Worm (Caenorhabditis elegans) whole organism, late embryonic: Measurements from ENCODE around the gene ZK596.2.
A peak's percentile ranks its signal among the peaks of the same experiment; 100 is the strongest.

ENCODE experiments used
- C08G9.2 ChIP-seq: sonication (generic microtip); optimal IDR thresholded peaks from 2 replicates; lab custom pipeline; 2016; ENCODE audit warnings: mild to moderate bottlenecking, missing genetic modification characterization, moderate library complexity, missing compliant biosample characterization
- F13H6.1 ChIP-seq: sonication (generic microtip); optimal IDR thresholded peaks from 2 replicates; lab custom pipeline; 2016; ENCODE audit warnings: missing genetic modification characterization, missing compliant biosample characterization
- K02D7.2 ChIP-seq: sonication (generic microtip); optimal IDR thresholded peaks from 2 replicates; lab custom pipeline; 2017; ENCODE audit warnings: mild to moderate bottlenecking, missing genetic modification characterization, missing compliant biosample characterization
- K09A11.1 ChIP-seq: sonication (generic microtip); optimal IDR thresholded peaks from 2 replicates; lab custom pipeline; 2017; ENCODE audit warnings: antibody characterized with exemption, mild to moderate bottlenecking, missing genetic modification characterization, missing compliant biosample characterization; ENCODE audit not compliant: insufficient read depth
- T23F11.4 ChIP-seq: fragments of 200-800 bp; sonication (Bioruptor generic); optimal IDR thresholded peaks from 2 replicates; lab custom pipeline; 2018; ENCODE audit warnings: mild to moderate bottlenecking, missing genetic modification characterization, missing compliant biosample characterization
- ahr-1 ChIP-seq: sonication (generic microtip); optimal IDR thresholded peaks from 2 replicates; lab custom pipeline; 2016; ENCODE audit warnings: missing genetic modification characterization, missing compliant biosample characterization
- ama-1 ChIP-seq: fragments of 150-350 bp; optimal IDR thresholded peaks from 2 replicates; lab custom pipeline; 2014
- ceh-14 ChIP-seq: sonication (generic microtip); optimal IDR thresholded peaks from 2 replicates; lab custom pipeline; 2016; ENCODE audit warnings: missing genotype, missing genetic modification characterization, missing compliant biosample characterization
- ceh-18 ChIP-seq: sonication (generic microtip); optimal IDR thresholded peaks from 2 replicates; lab custom pipeline; 2016; ENCODE audit warnings: missing genetic modification characterization, missing compliant biosample characterization
- ceh-19 ChIP-seq: fragments of 200-800 bp; sonication (Bioruptor generic); optimal IDR thresholded peaks from 2 replicates; lab custom pipeline; 2018; ENCODE audit warnings: mild to moderate bottlenecking, missing genetic modification characterization, missing compliant biosample characterization
- ceh-22 ChIP-seq: sonication (generic microtip); optimal IDR thresholded peaks from 2 replicates; lab custom pipeline; 2017; ENCODE audit warnings: missing biosample characterization, missing genetic modification characterization
- ceh-24 ChIP-seq: sonication (generic microtip); optimal IDR thresholded peaks from 2 replicates; lab custom pipeline; 2016; ENCODE audit warnings: mild to moderate bottlenecking, missing genetic modification characterization, missing compliant biosample characterization
- ceh-30 ChIP-seq: fragments of 150-350 bp; optimal IDR thresholded peaks from 2 replicates; lab custom pipeline; 2014; ENCODE audit warnings: missing biosample characterization, missing genetic modification characterization
- ceh-31 ChIP-seq: sonication (generic microtip); optimal IDR thresholded peaks from 2 replicates; lab custom pipeline; 2016; ENCODE audit warnings: missing genetic modification characterization, missing compliant biosample characterization
- ceh-34 ChIP-seq: sonication (generic microtip); optimal IDR thresholded peaks from 2 replicates; lab custom pipeline; 2016; ENCODE audit warnings: mild to moderate bottlenecking, missing genetic modification characterization, missing compliant biosample characterization
- ceh-45 ChIP-seq: fragments of 200-800 bp; sonication (Bioruptor generic); IDR thresholded peaks from 2 replicates; pipeline ENCODE4 v1.3.6; 2022; ENCODE audit warnings: missing genetic modification reagents, missing genetic modification characterization, missing compliant biosample characterization
- ceh-48 ChIP-seq: sonication (generic microtip); optimal IDR thresholded peaks from 2 replicates; lab custom pipeline; 2016; ENCODE audit warnings: missing genetic modification characterization, inconsistent platforms, missing compliant biosample characterization
- che-1 ChIP-seq: sonication (generic microtip); optimal IDR thresholded peaks from 2 replicates; lab custom pipeline; 2016; ENCODE audit warnings: mild to moderate bottlenecking, missing genetic modification characterization, missing compliant biosample characterization
- dmd-4 ChIP-seq: sonication (generic microtip); optimal IDR thresholded peaks from 2 replicates; lab custom pipeline; 2016; ENCODE audit warnings: borderline replicate concordance, missing genetic modification characterization, missing compliant biosample characterization
- elt-4 ChIP-seq: sonication (generic microtip); optimal IDR thresholded peaks from 2 replicates; lab custom pipeline; 2016; ENCODE audit warnings: missing genetic modification characterization, missing compliant biosample characterization
- ets-4 ChIP-seq: sonication (generic microtip); optimal IDR thresholded peaks from 2 replicates; lab custom pipeline; 2016; ENCODE audit warnings: missing genetic modification characterization, missing compliant biosample characterization
- fax-1 ChIP-seq: sonication (generic microtip); optimal IDR thresholded peaks from 2 replicates; lab custom pipeline; 2016; ENCODE audit warnings: missing genotype, missing genetic modification characterization, missing compliant biosample characterization
- fkh-10 ChIP-seq: fragments of 150-350 bp; optimal IDR thresholded peaks from 2 replicates; lab custom pipeline; 2014; ENCODE audit warnings: missing biosample characterization, missing genetic modification reagents, missing genetic modification characterization
- hlh-13 ChIP-seq: fragments of 200-800 bp; sonication (Bioruptor generic); optimal IDR thresholded peaks from 2 replicates; lab custom pipeline; 2018; ENCODE audit warnings: mild to moderate bottlenecking, missing genetic modification characterization, missing compliant biosample characterization
- hlh-30 ChIP-seq: sonication (generic microtip); optimal IDR thresholded peaks from 2 replicates; lab custom pipeline; 2017; ENCODE audit warnings: antibody characterized with exemption, missing genetic modification characterization, missing compliant biosample characterization; ENCODE audit not compliant: insufficient read depth
- hlh-6 ChIP-seq: sonication (generic microtip); optimal IDR thresholded peaks from 2 replicates; lab custom pipeline; 2016; ENCODE audit warnings: missing genotype, missing genetic modification characterization, missing compliant biosample characterization
- lim-6 ChIP-seq: sonication (generic microtip); optimal IDR thresholded peaks from 2 replicates; lab custom pipeline; 2016; ENCODE audit warnings: missing genetic modification characterization, missing compliant biosample characterization
- madf-2 ChIP-seq: sonication (generic microtip); optimal IDR thresholded peaks from 2 replicates; lab custom pipeline; 2017; ENCODE audit warnings: missing genetic modification characterization, missing compliant biosample characterization
- mec-3 ChIP-seq: sonication (generic microtip); optimal IDR thresholded peaks from 2 replicates; lab custom pipeline; 2016; ENCODE audit warnings: borderline replicate concordance, missing genetic modification characterization, missing compliant biosample characterization
- nfya-1 ChIP-seq: sonication (generic microtip); optimal IDR thresholded peaks from 2 replicates; lab custom pipeline; 2017; ENCODE audit warnings: missing genetic modification characterization, mild to moderate bottlenecking, missing compliant biosample characterization, antibody characterized with exemption, moderate library complexity
- nhr-232 ChIP-seq: sonication (generic microtip); optimal IDR thresholded peaks from 2 replicates; lab custom pipeline; 2016; ENCODE audit warnings: missing genetic modification characterization, missing compliant biosample characterization
- npax-4 ChIP-seq: sonication (generic microtip); optimal IDR thresholded peaks from 2 replicates; lab custom pipeline; 2016; ENCODE audit warnings: missing genetic modification characterization, missing compliant biosample characterization
- pag-3 ChIP-seq: sonication (generic microtip); optimal IDR thresholded peaks from 2 replicates; lab custom pipeline; 2016; ENCODE audit warnings: missing compliant biosample characterization, missing genetic modification characterization, borderline replicate concordance
- pat-9 ChIP-seq: fragments of 200-800 bp; sonication (Bioruptor generic); optimal IDR thresholded peaks from 2 replicates; lab custom pipeline; 2018; ENCODE audit warnings: mild to moderate bottlenecking, missing genetic modification characterization, moderate library complexity, missing compliant biosample characterization
- pha-2 ChIP-seq: sonication (generic microtip); optimal IDR thresholded peaks from 2 replicates; lab custom pipeline; 2017; ENCODE audit warnings: mild to moderate bottlenecking, missing genetic modification characterization, missing compliant biosample characterization
- pros-1 ChIP-seq: fragments of 150-350 bp; optimal IDR thresholded peaks from 2 replicates; lab custom pipeline; 2014; ENCODE audit warnings: missing biosample characterization, missing genetic modification reagents, missing genetic modification characterization
- ref-2 ChIP-seq: sonication (generic microtip); optimal IDR thresholded peaks from 2 replicates; lab custom pipeline; 2016; ENCODE audit warnings: missing genetic modification characterization, missing compliant biosample characterization
- rnt-1 ChIP-seq: sonication (generic microtip); optimal IDR thresholded peaks from 2 replicates; lab custom pipeline; 2016; ENCODE audit warnings: missing genetic modification characterization, missing compliant biosample characterization
- sox-2 ChIP-seq: fragments of 200-800 bp; sonication (Bioruptor generic); IDR thresholded peaks from 2 replicates; pipeline ENCODE4 v1.3.6; 2022; ENCODE audit warnings: missing genetic modification reagents, missing genetic modification characterization, missing compliant biosample characterization
- syd-9 ChIP-seq: sonication (generic microtip); optimal IDR thresholded peaks from 2 replicates; lab custom pipeline; 2016; ENCODE audit warnings: mild to moderate bottlenecking, missing genetic modification characterization, moderate library complexity, missing compliant biosample characterization
- tbx-2 ChIP-seq: sonication (generic microtip); optimal IDR thresholded peaks from 2 replicates; lab custom pipeline; 2016; ENCODE audit warnings: missing genetic modification characterization, missing compliant biosample characterization
- unc-3 ChIP-seq, 2 experiments: fragments of 200-800 bp in 1 of 2; sonication (Bioruptor generic) in 1 of 2; sonication (generic microtip) in 1 of 2; conservative IDR thresholded peaks in 1 of 2; optimal IDR thresholded peaks in 1 of 2; 2 replicates each; pipeline versions ENCODE4 v1.3.6 to Lab custom; 2016 to 2022; ENCODE audit warnings: missing compliant biosample characterization in 2 of 2, missing genetic modification characterization in 2 of 2, missing genetic modification reagents in 1 of 2
- unc-42 ChIP-seq: sonication (generic microtip); optimal IDR thresholded peaks from 2 replicates; lab custom pipeline; 2016; ENCODE audit warnings: missing genotype, missing genetic modification characterization, missing compliant biosample characterization
- unc-55 ChIP-seq: sonication (generic microtip); optimal IDR thresholded peaks from 2 replicates; lab custom pipeline; 2017; ENCODE audit warnings: missing biosample characterization, missing genetic modification reagents, missing genetic modification characterization
- zip-5 ChIP-seq: sonication (generic microtip); optimal IDR thresholded peaks from 2 replicates; lab custom pipeline; 2016; ENCODE audit warnings: missing genetic modification characterization, missing compliant biosample characterization

ZK596.2 gene

ce11 chrIV:10868629-10869251 is 40.4 kb downstream of the ZK596.2 start, which contains the start of gene F13E9.11:
F13E9.11 (minus strand) TSS chrIV:10869135.
- TF ChIP-seq ahr-1 (no peak), ceh-31 (tag; lab: Kevin White, UChicago) (peak; percentile 55), lim-6 (tag; lab: Kevin White, UChicago) (no peak), T23F11.4 (GFP tag; lab: Kevin White, UChicago) (no peak), pros-1 (tag; lab: Kevin White, UChicago) (no peak), ceh-14 (tag; lab: Kevin White, UChicago) (peak; percentile 23), F13H6.1 (tag; lab: Kevin White, UChicago) (no peak), ceh-48 (tag; lab: Kevin White, UChicago) (no peak), unc-42 (tag; lab: Kevin White, UChicago) (peak; percentile 61), npax-4 (no peak), dmd-4 (tag; lab: Kevin White, UChicago) (no peak), unc-3 (GFP tag; conservative IDR thresholded peaks at IDR 0.05; lab: Robert Waterston, UW) (no peak), unc-3 (tag; optimal IDR thresholded peaks at IDR 0.05; lab: Kevin White, UChicago) (no peak), pha-2 (tag; lab: Kevin White, UChicago) (no peak), ceh-22 (tag; lab: Kevin White, UChicago) (no peak), zip-5 (tag; lab: Kevin White, UChicago) (no peak), pag-3 (tag; lab: Kevin White, UChicago) (peak; percentile 38), hlh-6 (tag; lab: Kevin White, UChicago) (peak; percentile 65), che-1 (tag; lab: Kevin White, UChicago) (no peak), syd-9 (tag; lab: Kevin White, UChicago) (no peak), sox-2 (no peak), K09A11.1 (tag; lab: Kevin White, UChicago) (no peak), nhr-232 (tag; lab: Kevin White, UChicago) (no peak), ceh-19 (GFP tag; lab: Kevin White, UChicago) (no peak), ceh-30 (tag; lab: Kevin White, UChicago) (no peak), ceh-45 (GFP tag; lab: Robert Waterston, UW) (no peak), mec-3 (tag; lab: Kevin White, UChicago) (no peak), fax-1 (tag; lab: Kevin White, UChicago) (peak; percentile 40)

- no peak for TF ChIP-seq hlh-6 (tag; lab: Kevin White, UChicago)
- peak; percentile 37 for TF ChIP-seq ref-2 (tag; lab: Kevin White, UChicago)
- TF ChIP-seq pag-3 (tag; lab: Kevin White, UChicago) = no peak
- peak; percentile 10; the same call in 1 of the 2 replicates for TF ChIP-seq ceh-45 (GFP tag; lab: Robert Waterston, UW)
- TF ChIP-seq rnt-1 (tag; lab: Kevin White, UChicago) = no peak
- TF ChIP-seq hlh-13 (GFP tag; lab: Kevin White, UChicago) = no peak
- TF ChIP-seq nfya-1 (tag; lab: Kevin White, UChicago) = no peak
- TF ChIP-seq mec-3 (tag; lab: Kevin White, UChicago) = no peak
- TF ChIP-seq tbx-2 (tag; lab: Kevin White, UChicago) = no peak
- no peak for TF ChIP-seq ama-1 (lab: Kevin White, UChicago)
- TF ChIP-seq madf-2 (tag; lab: Kevin White, UChicago) = no peak
- TF ChIP-seq ceh-31 (tag; lab: Kevin White, UChicago) = peak; percentile 62
- no peak for TF ChIP-seq unc-3 (GFP tag; conservative IDR thresholded peaks at IDR 0.05; lab: Robert Waterston, UW)
- TF ChIP-seq unc-3 (tag; optimal IDR thresholded peaks at IDR 0.05; lab: Kevin White, UChicago) = no peak
- TF ChIP-seq ceh-34 = no peak
- no peak for TF ChIP-seq C08G9.2 (tag; lab: Kevin White, UChicago)
- no peak for TF ChIP-seq K02D7.2
- TF ChIP-seq pha-2 (tag; lab: Kevin White, UChicago) = no peak
- TF ChIP-seq unc-55 (GFP tag; lab: Kevin White, UChicago) = no peak
- no peak for TF ChIP-seq ceh-48 (tag; lab: Kevin White, UChicago)
- TF ChIP-seq unc-42 (tag; lab: Kevin White, UChicago) = no peak
- no peak for TF ChIP-seq fkh-10 (GFP tag; lab: Kevin White, UChicago)
- TF ChIP-seq K09A11.1 (tag; lab: Kevin White, UChicago) = no peak
- no peak for TF ChIP-seq elt-4
- TF ChIP-seq ceh-24 (tag; lab: Kevin White, UChicago) = no peak
- no peak for TF ChIP-seq che-1 (tag; lab: Kevin White, UChicago)
- TF ChIP-seq ceh-18 (tag; lab: Kevin White, UChicago) = no peak
- no peak for TF ChIP-seq nhr-232 (tag; lab: Kevin White, UChicago)
- no peak for TF ChIP-seq pat-9
- TF ChIP-seq T23F11.4 (GFP tag; lab: Kevin White, UChicago) = no peak
- TF ChIP-seq ceh-30 (tag; lab: Kevin White, UChicago) = no peak
- peak; percentile 52 for TF ChIP-seq sox-2
- no peak for TF ChIP-seq ets-4
- no peak for TF ChIP-seq hlh-30 (tag; lab: Kevin White, UChicago)
These were observed 41.5 kb downstream of the ZK596.2 start for ce11 chrIV:10867370-10868146.
